Worm (Caenorhabditis elegans) whole organism, early embryonic: ENCODE results near the gene F19F10.14.
A peak's percentile ranks its signal among the peaks of the same experiment; 100 is the strongest.

ENCODE experiments used
- B0310.2 ChIP-seq: sonication (generic microtip); optimal IDR thresholded peaks from 2 replicates; lab custom pipeline; 2016; ENCODE audit warnings: mild to moderate bottlenecking, missing genetic modification characterization, missing compliant biosample characterization
- F13C5.2 ChIP-seq: sonication (generic microtip); optimal IDR thresholded peaks from 2 replicates; lab custom pipeline; 2017; ENCODE audit warnings: mild to moderate bottlenecking, missing genetic modification characterization, inconsistent platforms, missing compliant biosample characterization
- aly-1 ChIP-seq: sonication (generic microtip); optimal IDR thresholded peaks from 2 replicates; lab custom pipeline; 2016; ENCODE audit warnings: missing genetic modification characterization, missing compliant biosample characterization
- ama-1 ChIP-seq: fragments of 150-350 bp; optimal IDR thresholded peaks from 2 replicates; lab custom pipeline; 2014
- ceh-13 ChIP-seq: fragments of 200-800 bp; sonication (Bioruptor generic); optimal IDR thresholded peaks from 2 replicates; lab custom pipeline; 2018; ENCODE audit warnings: mild to moderate bottlenecking, missing genetic modification characterization, missing compliant biosample characterization
- ceh-36 ChIP-seq: sonication (generic microtip); optimal IDR thresholded peaks from 2 replicates; lab custom pipeline; 2016; ENCODE audit warnings: missing genetic modification characterization, inconsistent platforms, missing compliant biosample characterization
- ets-7 ChIP-seq: sonication (generic microtip); optimal IDR thresholded peaks from 2 replicates; lab custom pipeline; 2016; ENCODE audit warnings: missing genotype, missing genetic modification characterization, missing compliant biosample characterization
- flt-1 ChIP-seq: fragments of 200-800 bp; sonication (Bioruptor generic); IDR thresholded peaks from 2 replicates; pipeline ENCODE4 v1.3.6; 2022; ENCODE audit warnings: missing genetic modification characterization, missing compliant biosample characterization
- hmbx-1 ChIP-seq: sonication (generic microtip); optimal IDR thresholded peaks from 2 replicates; lab custom pipeline; 2016; ENCODE audit warnings: mild to moderate bottlenecking, missing genetic modification characterization, missing compliant biosample characterization
- hmg-4 ChIP-seq: fragments of 200-800 bp; sonication (Bioruptor generic); optimal IDR thresholded peaks from 2 replicates; lab custom pipeline; 2018; ENCODE audit warnings: mild to moderate bottlenecking, missing genetic modification characterization, missing compliant biosample characterization
- hnd-1 ChIP-seq: sonication (generic microtip); optimal IDR thresholded peaks from 2 replicates; lab custom pipeline; 2016; ENCODE audit warnings: missing genetic modification characterization, missing compliant biosample characterization
- pes-1 ChIP-seq: fragments of 200-800 bp; sonication (Bioruptor generic); IDR thresholded peaks from 2 replicates; pipeline ENCODE4 v1.3.6; 2022; ENCODE audit warnings: missing genetic modification reagents, missing genetic modification characterization, missing compliant biosample characterization
- scrt-1 ChIP-seq: fragments of 200-800 bp; sonication (Bioruptor generic); IDR thresholded peaks from 2 replicates; pipeline ENCODE4 v1.3.6; 2022; ENCODE audit warnings: missing genetic modification characterization, missing compliant biosample characterization
- sea-1 ChIP-seq: fragments of 200-800 bp; sonication (Bioruptor generic); conservative IDR thresholded peaks from 2 replicates; pipeline ENCODE4 v1.3.6; 2022; ENCODE audit warnings: missing genetic modification characterization, missing compliant biosample characterization
- tbx-11 ChIP-seq: fragments of 200-800 bp; sonication (Bioruptor generic); IDR thresholded peaks from 2 replicates; pipeline ENCODE4 v1.3.6; 2022; ENCODE audit warnings: missing genetic modification characterization, missing compliant biosample characterization
- tbx-37 ChIP-seq: fragments of 200-800 bp; sonication (Bioruptor generic); conservative IDR thresholded peaks from 2 replicates; pipeline ENCODE4 v1.3.6; 2022; ENCODE audit warnings: missing genetic modification reagents, missing genetic modification characterization, missing compliant biosample characterization
- tra-4 ChIP-seq: sonication (generic microtip); optimal IDR thresholded peaks from 2 replicates; lab custom pipeline; 2017; ENCODE audit warnings: missing genetic modification characterization, missing compliant biosample characterization

F19F10.14 gene

ce11 chrV:7601443-7601842 lies 30.6 kb upstream of the F19F10.14 start, which contains the start of gene scl-26:
scl-26 (minus strand) TSS chrV:7601543.
- TF ChIP-seq ceh-36 (tag; lab: Kevin White, UChicago) (no peak), scrt-1 (GFP tag; lab: Robert Waterston, UW) (no peak), hmbx-1 (tag; lab: Kevin White, UChicago) (no peak), hmg-4 (GFP tag; lab: Kevin White, UChicago) (no peak), tbx-11 (GFP tag; lab: Robert Waterston, UW) (no peak), ceh-13 (GFP tag; lab: Kevin White, UChicago) (no peak), tra-4 (no peak), ets-7 (tag; lab: Kevin White, UChicago) (no peak), aly-1 (tag; lab: Kevin White, UChicago) (no peak), flt-1 (GFP tag; lab: Robert Waterston, UW) (no peak), B0310.2 (tag; lab: Kevin White, UChicago) (no peak), ama-1 (lab: Kevin White, UChicago) (no peak), pes-1 (GFP tag; lab: Robert Waterston, UW) (no peak), hnd-1 (tag; lab: Kevin White, UChicago) (no peak), tbx-37 (GFP tag; lab: Robert Waterston, UW) (no peak), F13C5.2 (tag; lab: Kevin White, UChicago) (no peak)

- TF ChIP-seq tbx-37 (GFP tag; lab: Robert Waterston, UW) = no peak
- TF ChIP-seq F13C5.2 (tag; lab: Kevin White, UChicago) = no peak
- no peak for TF ChIP-seq hmg-4 (GFP tag; lab: Kevin White, UChicago)
- no peak for TF ChIP-seq ceh-13 (GFP tag; lab: Kevin White, UChicago)
- no peak for TF ChIP-seq ama-1 (lab: Kevin White, UChicago)
- TF ChIP-seq sea-1 = no peak
Observed at ce11 chrV:7600149-7600548, 29.3 kb upstream of the F19F10.14 start, which contains the start of gene C50E3.9. C50E3.9 (minus strand) TSS chrV:7600249.

- TF ChIP-seq ceh-13 (GFP tag; lab: Kevin White, UChicago) (no peak), pes-1 (GFP tag; lab: Robert Waterston, UW) (no peak), tbx-37 (GFP tag; lab: Robert Waterston, UW) (no peak), ama-1 (lab: Kevin White, UChicago) (no peak), aly-1 (tag; lab: Kevin White, UChicago) (no peak), hmbx-1 (tag; lab: Kevin White, UChicago) (no peak), B0310.2 (tag; lab: Kevin White, UChicago) (no peak)
Observed at ce11 chrV:7598269-7598668, 27.4 kb upstream of the F19F10.14 start, which contains the start of gene C50E3.7. C50E3.7 (minus strand) TSS chrV:7598369.

- no peak for TF ChIP-seq hmbx-1 (tag; lab: Kevin White, UChicago)
- TF ChIP-seq tbx-11 (GFP tag; lab: Robert Waterston, UW) = no peak
- no peak for TF ChIP-seq ceh-36 (tag; lab: Kevin White, UChicago)
- TF ChIP-seq hmg-4 (GFP tag; lab: Kevin White, UChicago) = no peak
- no peak for TF ChIP-seq B0310.2 (tag; lab: Kevin White, UChicago)
- TF ChIP-seq F13C5.2 (tag; lab: Kevin White, UChicago) = no peak
- no peak for TF ChIP-seq scrt-1 (GFP tag; lab: Robert Waterston, UW)
- no peak for TF ChIP-seq ets-7 (tag; lab: Kevin White, UChicago)
- TF ChIP-seq sea-1 = no peak
- TF ChIP-seq ceh-13 (GFP tag; lab: Kevin White, UChicago) = no peak
- no peak for TF ChIP-seq tra-4
- TF ChIP-seq pes-1 (GFP tag; lab: Robert Waterston, UW) = no peak
- no peak for TF ChIP-seq hnd-1 (tag; lab: Kevin White, UChicago)
Observed at ce11 chrV:7595132-7595531, 24.3 kb upstream of the F19F10.14 start.

ce11 chrV:7590454-7590853 lies 19.6 kb upstream of the F19F10.14 start, which contains the start of gene C50E3.6:
C50E3.6 (minus strand) TSS chrV:7590554.
- no peak for TF ChIP-seq ceh-36 (tag; lab: Kevin White, UChicago)

- TF ChIP-seq flt-1 (GFP tag; lab: Robert Waterston, UW) (no peak), F13C5.2 (tag; lab: Kevin White, UChicago) (peak; percentile 34), ets-7 (tag; lab: Kevin White, UChicago) (no peak)
Observed at ce11 chrV:7587637-7588036, 16.8 kb upstream of the F19F10.14 start, which contains the start of the genes F19F10.11 and C50E3.5. F19F10.11 (minus strand) TSS chrV:7587704. C50E3.5 (plus strand) TSS chrV:7587996.

- TF ChIP-seq scrt-1 (GFP tag; lab: Robert Waterston, UW) (no peak), ama-1 (lab: Kevin White, UChicago) (no peak), tbx-37 (GFP tag; lab: Robert Waterston, UW) (no peak), B0310.2 (tag; lab: Kevin White, UChicago) (no peak), aly-1 (tag; lab: Kevin White, UChicago) (no peak), tbx-11 (GFP tag; lab: Robert Waterston, UW) (no peak), hmg-4 (GFP tag; lab: Kevin White, UChicago) (no peak), ceh-36 (tag; lab: Kevin White, UChicago) (no peak), pes-1 (GFP tag; lab: Robert Waterston, UW) (no peak), ets-7 (tag; lab: Kevin White, UChicago) (no peak), hnd-1 (tag; lab: Kevin White, UChicago) (no peak), hmbx-1 (tag; lab: Kevin White, UChicago) (no peak), F13C5.2 (tag; lab: Kevin White, UChicago) (no peak), sea-1 (no peak), ceh-13 (GFP tag; lab: Kevin White, UChicago) (no peak), tra-4 (no peak), flt-1 (GFP tag; lab: Robert Waterston, UW) (no peak)
Observed at ce11 chrV:7580378-7580777, 9.5 kb upstream of the F19F10.14 start, which contains the start of gene ets-6. ets-6 (minus strand) TSS chrV:7580546.
